Worm (Caenorhabditis elegans) whole organism, L2 larva: ENCODE measurements around the gene ech-6.

Source experiments
- fos-1 ChIP-seq: fragments of 150-350 bp; optimal IDR thresholded peaks from 2 replicates; lab custom pipeline; 2014; ENCODE audit warnings: missing biosample characterization, missing genetic modification characterization
- ztf-4 ChIP-seq: fragments of 150-350 bp; optimal IDR thresholded peaks from 2 replicates; lab custom pipeline; 2014; ENCODE audit warnings: missing biosample characterization, missing genetic modification characterization

DNA sequence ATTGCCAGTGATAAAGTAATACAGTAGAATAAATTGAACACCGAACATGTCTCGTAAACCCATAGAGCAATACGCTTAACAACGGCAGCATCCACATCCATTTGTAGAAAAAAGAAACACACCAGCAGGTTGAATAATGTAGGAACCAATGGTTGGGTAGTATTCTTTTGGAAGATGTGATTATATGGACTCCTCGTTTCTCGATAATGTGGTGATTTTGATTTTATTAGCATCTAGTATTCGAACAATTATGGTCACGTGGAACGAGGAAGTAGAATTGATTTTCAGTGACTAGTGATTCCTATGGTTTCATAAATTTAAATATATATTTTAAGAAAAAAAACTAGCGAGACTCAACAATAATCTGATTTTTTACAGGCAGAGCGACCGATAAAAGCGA is 43.8 kb upstream of the ech-6 start, which contains the start of gene srxa-10:
- TF ChIP-seq ztf-4 (tag; lab: Kevin White, UChicago) (no peak), fos-1 (tag; lab: Kevin White, UChicago) (no peak)
